Worm (Caenorhabditis elegans) whole organism, L4 larva: ENCODE measurements around the gene F41C6.4.
A peak's percentile ranks its signal among the peaks of the same experiment; 100 is the strongest.

Experiments
- D1046.2 ChIP-seq: fragments of 200-800 bp; sonication (Bioruptor generic); IDR thresholded peaks from 2 replicates; pipeline ENCODE4 v1.3.6; 2022; ENCODE audit warnings: missing genetic modification characterization, missing compliant biosample characterization
- F10B5.3 ChIP-seq: sonication (generic microtip); optimal IDR thresholded peaks from 2 replicates; lab custom pipeline; 2016; ENCODE audit warnings: mild to moderate bottlenecking, missing genetic modification characterization, missing compliant biosample characterization
- F26F4.8 ChIP-seq: fragments of 200-800 bp; sonication (Bioruptor generic); conservative IDR thresholded peaks from 2 replicates; pipeline ENCODE4 v1.3.6; 2022; ENCODE audit warnings: missing genetic modification characterization, missing compliant biosample characterization
- F37D6.2 ChIP-seq: sonication (generic microtip); optimal IDR thresholded peaks from 2 replicates; lab custom pipeline; 2016; ENCODE audit warnings: mild to moderate bottlenecking, missing genetic modification characterization, missing compliant biosample characterization
- T20F7.1 ChIP-seq: fragments of 200-800 bp; sonication (Bioruptor generic); optimal IDR thresholded peaks from 2 replicates; lab custom pipeline; 2018; ENCODE audit warnings: mild to moderate bottlenecking, missing genetic modification characterization, missing compliant biosample characterization
- Y105C5A.15 ChIP-seq: fragments of 200-800 bp; sonication (Bioruptor generic); IDR thresholded peaks from 2 replicates; pipeline ENCODE4 v1.3.6; 2022; ENCODE audit warnings: missing genetic modification characterization, missing compliant biosample characterization
- Y5F2A.4 ChIP-seq: fragments of 200-800 bp; sonication (Bioruptor generic); optimal IDR thresholded peaks from 2 replicates; lab custom pipeline; 2018; ENCODE audit warnings: mild to moderate bottlenecking, missing genetic modification characterization, missing compliant biosample characterization
- Y75B8A.6 ChIP-seq: fragments of 200-800 bp; sonication (Bioruptor generic); IDR thresholded peaks from 2 replicates; pipeline ENCODE4 v1.3.6; 2022; ENCODE audit warnings: missing genetic modification reagents, missing genetic modification characterization, missing compliant biosample characterization
- ZK546.5 ChIP-seq, 2 experiments: sonication (generic microtip); optimal IDR thresholded peaks; 2 replicates each; lab custom pipeline; 2017; ENCODE audit warnings: missing biosample characterization in 2 of 2, missing genetic modification characterization in 2 of 2
- aha-1 ChIP-seq: fragments of 150-350 bp; peaks from one replicate; lab custom pipeline; 2014; ENCODE audit warnings: missing biosample characterization, missing genetic modification characterization
- arid-1 ChIP-seq: fragments of 200-800 bp; sonication (Bioruptor generic); conservative IDR thresholded peaks from 2 replicates; pipeline ENCODE4 v1.3.6; 2022; ENCODE audit warnings: missing genetic modification reagents, missing genetic modification characterization, missing compliant biosample characterization
- ceh-32 ChIP-seq: sonication (generic microtip); optimal IDR thresholded peaks from 2 replicates; lab custom pipeline; 2016; ENCODE audit warnings: mild to moderate bottlenecking, missing genetic modification characterization, missing compliant biosample characterization; ENCODE audit not compliant: poor library complexity
- ceh-44 ChIP-seq: fragments of 200-800 bp; sonication (Bioruptor generic); IDR thresholded peaks from 2 replicates; pipeline ENCODE4 v1.3.6; 2022; ENCODE audit warnings: missing genetic modification reagents, missing genetic modification characterization, missing compliant biosample characterization
- cey-2 ChIP-seq: sonication (generic microtip); optimal IDR thresholded peaks from 3 replicates; lab custom pipeline; 2017; ENCODE audit warnings: missing genetic modification characterization, mild to moderate bottlenecking, missing compliant biosample characterization, antibody characterized with exemption, borderline replicate concordance; ENCODE audit not compliant: insufficient read depth
- ctbp-1 ChIP-seq: fragments of 200-800 bp; sonication (Bioruptor generic); IDR thresholded peaks from 2 replicates; pipeline ENCODE4 v1.3.6; 2022; ENCODE audit warnings: missing genetic modification reagents, missing genetic modification characterization, missing compliant biosample characterization
- daf-12 ChIP-seq: fragments of 150-350 bp; optimal IDR thresholded peaks from 2 replicates; lab custom pipeline; 2014; ENCODE audit warnings: missing biosample characterization, missing genetic modification reagents, missing genetic modification characterization
- daf-19 ChIP-seq: fragments of 200-800 bp; sonication (Bioruptor generic); conservative IDR thresholded peaks from 2 replicates; pipeline ENCODE4 v1.3.6; 2022; ENCODE audit warnings: missing genetic modification characterization, missing compliant biosample characterization
- daf-8 ChIP-seq: fragments of 200-800 bp; sonication (Bioruptor generic); IDR thresholded peaks from 2 replicates; pipeline ENCODE4 v1.3.6; 2022; ENCODE audit warnings: missing genetic modification characterization, missing compliant biosample characterization
- egl-43 ChIP-seq: fragments of 200-800 bp; sonication (Bioruptor generic); IDR thresholded peaks from 2 replicates; pipeline ENCODE4 v1.3.6; 2022; ENCODE audit warnings: missing genetic modification reagents, missing genetic modification characterization, missing compliant biosample characterization
- fkh-10 ChIP-seq: fragments of 150-350 bp; optimal IDR thresholded peaks from 2 replicates; lab custom pipeline; 2014; ENCODE audit warnings: missing biosample characterization, missing genetic modification reagents, missing genetic modification characterization
- fos-1 ChIP-seq: fragments of 150-350 bp; optimal IDR thresholded peaks from 2 replicates; lab custom pipeline; 2014; ENCODE audit warnings: missing biosample characterization, missing genetic modification characterization
- gei-8 ChIP-seq: fragments of 200-800 bp; sonication (Bioruptor generic); optimal IDR thresholded peaks from 2 replicates; lab custom pipeline; 2018; ENCODE audit warnings: mild to moderate bottlenecking, missing genetic modification characterization, missing compliant biosample characterization
- hlh-11 ChIP-seq: fragments of 200-800 bp; sonication (Bioruptor generic); optimal IDR thresholded peaks from 2 replicates; lab custom pipeline; 2018; ENCODE audit warnings: mild to moderate bottlenecking, missing genetic modification characterization, missing compliant biosample characterization
- lin-1 ChIP-seq: fragments of 200-800 bp; sonication (Bioruptor generic); IDR thresholded peaks from 2 replicates; pipeline ENCODE4 v1.3.6; 2022; ENCODE audit warnings: missing genetic modification reagents, missing genetic modification characterization, missing compliant biosample characterization
- lin-13 ChIP-seq: fragments of 150-350 bp; optimal IDR thresholded peaks from 2 replicates; lab custom pipeline; 2014; ENCODE audit warnings: missing biosample characterization, missing genetic modification reagents, missing genetic modification characterization
- lin-15B ChIP-seq: fragments of 150-350 bp; sonication (generic microtip); optimal IDR thresholded peaks from 3 replicates; lab custom pipeline; 2014; ENCODE audit warnings: missing biosample characterization, missing genetic modification characterization
- mdl-1 ChIP-seq, 2 experiments: fragments of 150-350 bp in 1 of 2; sonication (generic microtip) in 1 of 2; optimal IDR thresholded peaks; 2 replicates each; lab custom pipeline; 2014 to 2017; ENCODE audit warnings: missing biosample characterization in 2 of 2, missing genetic modification characterization in 2 of 2
- mep-1 ChIP-seq: fragments of 150-350 bp; sonication (generic microtip); optimal IDR thresholded peaks from 3 replicates; lab custom pipeline; 2014; ENCODE audit warnings: missing biosample characterization, missing genetic modification characterization
- mxl-2 ChIP-seq: fragments of 200-800 bp; sonication (Bioruptor generic); conservative IDR thresholded peaks from 2 replicates; pipeline ENCODE4 v1.3.6; 2022; ENCODE audit warnings: missing genetic modification reagents, missing genetic modification characterization, missing compliant biosample characterization
- nhr-111 ChIP-seq: fragments of 200-800 bp; sonication (Bioruptor generic); optimal IDR thresholded peaks from 2 replicates; lab custom pipeline; 2018; ENCODE audit warnings: mild to moderate bottlenecking, missing genetic modification characterization, missing compliant biosample characterization
- nhr-237 ChIP-seq: sonication (generic microtip); optimal IDR thresholded peaks from 2 replicates; lab custom pipeline; 2017; ENCODE audit warnings: missing biosample characterization, missing genetic modification characterization
- nhr-25 ChIP-seq: sonication (generic microtip); optimal IDR thresholded peaks from 2 replicates; lab custom pipeline; 2017; ENCODE audit warnings: missing genetic modification characterization, mild to moderate bottlenecking, missing compliant biosample characterization, antibody characterized with exemption, moderate library complexity, borderline replicate concordance; ENCODE audit not compliant: insufficient read depth
- nhr-28 ChIP-seq: fragments of 150-350 bp; optimal IDR thresholded peaks from 2 replicates; lab custom pipeline; 2014; ENCODE audit warnings: missing biosample characterization, missing genetic modification characterization
- nhr-41 ChIP-seq: fragments of 200-800 bp; sonication (Bioruptor generic); IDR thresholded peaks from 2 replicates; pipeline ENCODE4 v1.3.6; 2022; ENCODE audit warnings: missing genetic modification reagents, missing genetic modification characterization, missing compliant biosample characterization
- nhr-48 ChIP-seq: sonication (generic microtip); optimal IDR thresholded peaks from 2 replicates; lab custom pipeline; 2016; ENCODE audit warnings: mild to moderate bottlenecking, missing genetic modification characterization, missing compliant biosample characterization
- pha-4 ChIP-seq, 2 experiments: fragments of 150-350 bp in 1 of 2; fragments of 200-800 bp in 1 of 2; sonication (Bioruptor generic) in 1 of 2; IDR thresholded peaks in 1 of 2; optimal IDR thresholded peaks in 1 of 2; 2 replicates each; pipeline versions ENCODE4 v1.3.6 to Lab custom; 2014 to 2022; ENCODE audit warnings: missing genetic modification characterization in 2 of 2, missing genetic modification reagents in 2 of 2, missing biosample characterization in 1 of 2, missing compliant biosample characterization in 1 of 2
- rbr-2 ChIP-seq: sonication (generic microtip); optimal IDR thresholded peaks from 2 replicates; lab custom pipeline; 2016; ENCODE audit warnings: missing genotype, missing genetic modification characterization, missing compliant biosample characterization
- saeg-2 ChIP-seq: fragments of 200-800 bp; sonication (Bioruptor generic); IDR thresholded peaks from 2 replicates; pipeline ENCODE4 v1.3.6; 2022; ENCODE audit warnings: missing genetic modification reagents, missing genetic modification characterization, missing compliant biosample characterization
- skn-1 ChIP-seq: fragments of 150-350 bp; optimal IDR thresholded peaks from 2 replicates; lab custom pipeline; 2014; ENCODE audit warnings: missing biosample characterization, missing genetic modification characterization
- snpc-1.2 ChIP-seq: fragments of 200-800 bp; sonication (Bioruptor generic); IDR thresholded peaks from 2 replicates; pipeline ENCODE4 v1.3.6; 2022; ENCODE audit warnings: missing genetic modification reagents, missing genetic modification characterization, missing compliant biosample characterization
- snpc-4 ChIP-seq: fragments of 150-350 bp; optimal IDR thresholded peaks from 2 replicates; lab custom pipeline; 2014; ENCODE audit warnings: missing biosample characterization, missing genetic modification characterization
- spr-1 ChIP-seq: sonication (generic microtip); optimal IDR thresholded peaks from 2 replicates; lab custom pipeline; 2016; ENCODE audit warnings: mild to moderate bottlenecking, missing genetic modification characterization, missing compliant biosample characterization
- tag-97 ChIP-seq: fragments of 200-800 bp; sonication (Bioruptor generic); IDR thresholded peaks from 2 replicates; pipeline ENCODE4 v1.3.6; 2022; ENCODE audit warnings: missing genetic modification characterization, missing compliant biosample characterization
- tra-1 ChIP-seq: fragments of 200-800 bp; sonication (Bioruptor generic); IDR thresholded peaks from 2 replicates; pipeline ENCODE4 v1.3.6; 2022; ENCODE audit warnings: missing genetic modification reagents, missing genetic modification characterization, missing compliant biosample characterization
- unc-39 ChIP-seq: sonication (generic microtip); optimal IDR thresholded peaks from 2 replicates; lab custom pipeline; 2017; ENCODE audit warnings: missing biosample characterization, missing genetic modification characterization
- unc-62 ChIP-seq, 3 experiments: fragments of 150-350 bp in 1 of 3; sonication (generic microtip); optimal IDR thresholded peaks in 2 of 3; peaks in 1 of 3; 1 replicate in 1 of 3; 2 replicates in 2 of 3; lab custom pipeline; 2014 to 2017; ENCODE audit warnings: missing biosample characterization in 3 of 3, missing genetic modification characterization in 3 of 3, missing genetic modification reagents in 3 of 3, missing genotype in 1 of 3
- zag-1 ChIP-seq: fragments of 150-350 bp; optimal IDR thresholded peaks from 2 replicates; lab custom pipeline; 2014; ENCODE audit warnings: missing biosample characterization, missing genetic modification characterization
- zip-2 ChIP-seq: fragments of 150-350 bp; optimal IDR thresholded peaks from 2 replicates; lab custom pipeline; 2014; ENCODE audit warnings: missing biosample characterization, missing genetic modification characterization
- ztf-11 ChIP-seq: fragments of 150-350 bp; optimal IDR thresholded peaks from 2 replicates; lab custom pipeline; 2014; ENCODE audit warnings: missing biosample characterization, missing genetic modification characterization
- ztf-7 ChIP-seq: fragments of 150-350 bp; optimal IDR thresholded peaks from 2 replicates; lab custom pipeline; 2014; ENCODE audit warnings: missing biosample characterization, missing genetic modification characterization

F41C6.4 gene

ce11 chrX:6902958-6903357, 28.3 kb upstream of the F41C6.4 start (continued):
- TF ChIP-seq nhr-111 (GFP tag; lab: Kevin White, UChicago) (no peak), daf-12 (tag; lab: Kevin White, UChicago) (no peak), D1046.2 (GFP tag; lab: Robert Waterston, UW) (peak; percentile 58; the same call in 1 of the 2 replicates), zip-2 (tag; lab: Kevin White, UChicago) (peak; percentile 27), unc-62 (GFP tag; optimal IDR thresholded peaks at IDR 0.05 in 1 of 2; lab: Kevin White, UChicago) (no peak), unc-62 (tag; optimal IDR thresholded peaks at IDR 0.05; lab: Kevin White, UChicago) (no peak), ztf-11 (tag; lab: Kevin White, UChicago) (no peak), unc-39 (tag; lab: Kevin White, UChicago) (no peak), daf-8 (GFP tag; lab: Robert Waterston, UW) (no peak), F26F4.8 (peak; percentile 87), ctbp-1 (GFP tag; lab: Robert Waterston, UW) (peak; percentile 89), nhr-237 (no peak), Y75B8A.6 (GFP tag; lab: Robert Waterston, UW) (0 out of 2 replicates have a peak, but pooled peaks have one; percentile 62), rbr-2 (tag; lab: Kevin White, UChicago) (peak; percentile 55), Y105C5A.15 (GFP tag; lab: Robert Waterston, UW) (0 out of 2 replicates have a peak, but pooled peaks have one; percentile 80), cey-2 (tag; lab: Kevin White, UChicago) (no peak), F37D6.2 (tag; lab: Kevin White, UChicago) (no peak), aha-1 (peak; percentile 61), pha-4 (GFP tag; IDR thresholded peaks at IDR 0.05; lab: Robert Waterston, UW) (peak; percentile 80; the same call in 1 of the 2 replicates), pha-4 (tag; optimal IDR thresholded peaks at IDR 0.05; lab: Kevin White, UChicago) (no peak), lin-13 (GFP tag; lab: Kevin White, UChicago) (no peak), tag-97 (no peak), saeg-2 (GFP tag; lab: Robert Waterston, UW) (no peak), nhr-41 (GFP tag; lab: Robert Waterston, UW) (0 out of 2 replicates have a peak, but pooled peaks have one; percentile 17), nhr-48 (tag; lab: Kevin White, UChicago) (peak; percentile 46), ceh-44 (GFP tag; lab: Robert Waterston, UW) (0 out of 2 replicates have a peak, but pooled peaks have one; percentile 30), skn-1 (tag; lab: Kevin White, UChicago) (no peak), mxl-2 (GFP tag; lab: Robert Waterston, UW) (0 out of 2 replicates have a peak, but pooled peaks have one; percentile 33), fos-1 (tag; lab: Kevin White, UChicago) (no peak), snpc-4 (tag; lab: Kevin White, UChicago) (no peak), F10B5.3 (no peak), T20F7.1 (GFP tag; lab: Kevin White, UChicago) (peak; percentile 43), egl-43 (GFP tag; lab: Robert Waterston, UW) (no peak; the same call in 1 of the 2 replicates), daf-19 (GFP tag; lab: Robert Waterston, UW) (peak; percentile 90), snpc-1.2 (peak; percentile 83), mdl-1 (tag; optimal IDR thresholded peaks at IDR 0.05; lab: Kevin White, UChicago) (peak; percentile 29 to 92), fkh-10 (no peak), arid-1 (GFP tag; lab: Robert Waterston, UW) (peak; percentile 59), nhr-25 (tag; lab: Kevin White, UChicago) (no peak), zag-1 (no peak), lin-1 (peak; percentile 66; the same call in 1 of the 2 replicates), ceh-32 (no peak), lin-15B (tag; lab: Kevin White, UChicago) (no peak), tra-1 (peak; percentile 87), ztf-7 (tag; lab: Kevin White, UChicago) (peak; percentile 29), Y5F2A.4 (peak; percentile 19), ZK546.5 (tag; optimal IDR thresholded peaks at IDR 0.05; lab: Kevin White, UChicago) (no peak), nhr-28 (tag; lab: Kevin White, UChicago) (peak; percentile 56), spr-1 (tag; lab: Kevin White, UChicago) (no peak), mep-1 (tag; lab: Kevin White, UChicago) (peak; percentile 69), gei-8 (GFP tag; lab: Kevin White, UChicago) (peak; percentile 63), hlh-11 (tag; lab: Kevin White, UChicago) (peak; percentile 59)
